Fruit fly (Drosophila melanogaster) whole organism, adult: ENCODE measurements around the gene armi.

Experiments
- CG11617 ChIP-seq: fragments of 200-800 bp; sonication (Bioruptor generic); optimal IDR thresholded peaks from 2 replicates; lab custom pipeline; 2017; ENCODE audit warnings: mild to moderate bottlenecking, missing biosample characterization, missing genetic modification reagents, missing genetic modification characterization
- CG12768 ChIP-seq: fragments of 200-800 bp; sonication (Bioruptor generic); optimal IDR thresholded peaks from 2 replicates; lab custom pipeline; 2017; ENCODE audit warnings: missing biosample characterization, missing genetic modification characterization, mild to moderate bottlenecking, moderate library complexity, missing genetic modification reagents
- CG14711 ChIP-seq: fragments of 200-800 bp; sonication (Bioruptor generic); optimal IDR thresholded peaks from 2 replicates; lab custom pipeline; 2018; ENCODE audit warnings: missing biosample characterization, mild to moderate bottlenecking, missing genetic modification characterization, moderate library complexity
- CG1620 ChIP-seq: fragments of 200-800 bp; sonication (Bioruptor generic); optimal IDR thresholded peaks from 2 replicates; lab custom pipeline; 2016; ENCODE audit warnings: missing biosample characterization, missing genetic modification characterization
- CG33017 ChIP-seq: fragments of 200-800 bp; sonication (Bioruptor generic); optimal IDR thresholded peaks from 2 replicates; lab custom pipeline; 2018; ENCODE audit warnings: missing biosample characterization, mild to moderate bottlenecking, missing genetic modification characterization, moderate library complexity
- CG5204 ChIP-seq: fragments of 200-800 bp; sonication (Bioruptor generic); optimal IDR thresholded peaks from 2 replicates; lab custom pipeline; 2016; ENCODE audit warnings: missing biosample characterization, missing genetic modification characterization
- CG7045 ChIP-seq: fragments of 200-800 bp; sonication (Bioruptor generic); optimal IDR thresholded peaks from 2 replicates; lab custom pipeline; 2017; ENCODE audit warnings: missing biosample characterization, mild to moderate bottlenecking, missing genetic modification characterization
- CG7101 ChIP-seq: fragments of 200-800 bp; sonication (Bioruptor generic); optimal IDR thresholded peaks from 2 replicates; lab custom pipeline; 2018; ENCODE audit warnings: missing biosample characterization, mild to moderate bottlenecking, missing genetic modification characterization, moderate library complexity
- Clk ChIP-seq: fragments of 200-800 bp; sonication (Bioruptor generic); optimal IDR thresholded peaks from 2 replicates; lab custom pipeline; 2017; ENCODE audit warnings: missing biosample characterization, missing genetic modification characterization
- Crg-1 ChIP-seq: fragments of 200-800 bp; sonication (Bioruptor generic); optimal IDR thresholded peaks from 2 replicates; lab custom pipeline; 2016; ENCODE audit warnings: missing biosample characterization, missing genetic modification characterization
- Hr96 ChIP-seq: fragments of 200-800 bp; sonication (Bioruptor generic); optimal IDR thresholded peaks from 2 replicates; lab custom pipeline; 2016; ENCODE audit warnings: missing biosample characterization, missing genetic modification characterization
- Mnt ChIP-seq: fragments of 200-800 bp; sonication (Bioruptor generic); optimal IDR thresholded peaks from 2 replicates; lab custom pipeline; 2016; ENCODE audit warnings: missing biosample characterization, mild to moderate bottlenecking, missing genetic modification characterization
- bab1 ChIP-seq: fragments of 200-800 bp; sonication (Bioruptor generic); optimal IDR thresholded peaks from 3 replicates; lab custom pipeline; 2019; ENCODE audit warnings: missing biosample characterization, mild to moderate bottlenecking, missing genetic modification characterization, moderate library complexity
- cic ChIP-seq: fragments of 200-800 bp; sonication (Bioruptor generic); optimal IDR thresholded peaks from 2 replicates; lab custom pipeline; 2017; ENCODE audit warnings: missing biosample characterization, mild to moderate bottlenecking, missing genetic modification characterization, moderate library complexity
- cnc ChIP-seq, 2 experiments: fragments of >200 bp; optimal IDR thresholded peaks; 2 replicates each; lab custom pipeline; 2017
- kay ChIP-seq: fragments of 200-800 bp; sonication (Bioruptor generic); peaks from one replicate; lab custom pipeline; 2016; ENCODE audit warnings: missing biosample characterization, missing genetic modification characterization, borderline replicate concordance
- ovo ChIP-seq: fragments of 200-800 bp; sonication (Bioruptor generic); optimal IDR thresholded peaks from 2 replicates; lab custom pipeline; 2016; ENCODE audit warnings: missing biosample characterization, missing genetic modification characterization
- pad ChIP-seq: fragments of 200-800 bp; sonication (Bioruptor generic); optimal IDR thresholded peaks from 3 replicates; lab custom pipeline; 2017; ENCODE audit warnings: missing biosample characterization, missing genetic modification characterization, mild to moderate bottlenecking, moderate library complexity, missing genetic modification reagents
- tj ChIP-seq: fragments of 200-800 bp; sonication (Bioruptor generic); optimal IDR thresholded peaks from 3 replicates; lab custom pipeline; 2017; ENCODE audit warnings: missing biosample characterization, mild to moderate bottlenecking, missing genetic modification characterization, moderate library complexity
- toe ChIP-seq: fragments of 200-800 bp; sonication (Bioruptor generic); optimal IDR thresholded peaks from 2 replicates; lab custom pipeline; 2016; ENCODE audit warnings: missing biosample characterization, missing genetic modification characterization

The armi gene

DNA sequence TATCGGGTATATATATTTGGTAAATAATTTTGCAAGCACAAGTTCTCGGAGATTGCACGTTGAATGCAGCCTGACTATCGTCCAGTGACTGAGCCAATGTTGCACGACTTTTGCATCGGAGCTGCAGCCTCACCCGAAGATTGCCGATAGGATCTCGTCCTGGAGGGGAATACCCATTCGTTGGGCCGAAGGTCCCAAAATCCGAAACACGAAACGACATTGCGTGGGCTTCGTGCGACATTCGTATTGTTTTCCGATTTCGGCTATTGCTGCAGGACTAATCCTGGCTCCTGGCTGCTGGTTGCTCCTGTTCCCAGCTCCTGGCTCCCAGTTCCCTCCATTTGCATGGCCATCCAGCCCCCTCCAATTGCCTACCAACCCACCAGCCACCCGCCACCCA is 36.3 kb upstream of the armi start, which contains the start of gene sty:
TSS of gene sty (minus strand) at position 90 of the 400 bp plus-strand sequence.
- TF ChIP-seq pad (GFP tag; lab: Kevin White, UChicago) (peak; percentile 86), CG12768 (GFP tag; lab: Kevin White, UChicago) (no peak), kay (GFP tag; lab: Kevin White, UChicago) (no peak)

DNA sequence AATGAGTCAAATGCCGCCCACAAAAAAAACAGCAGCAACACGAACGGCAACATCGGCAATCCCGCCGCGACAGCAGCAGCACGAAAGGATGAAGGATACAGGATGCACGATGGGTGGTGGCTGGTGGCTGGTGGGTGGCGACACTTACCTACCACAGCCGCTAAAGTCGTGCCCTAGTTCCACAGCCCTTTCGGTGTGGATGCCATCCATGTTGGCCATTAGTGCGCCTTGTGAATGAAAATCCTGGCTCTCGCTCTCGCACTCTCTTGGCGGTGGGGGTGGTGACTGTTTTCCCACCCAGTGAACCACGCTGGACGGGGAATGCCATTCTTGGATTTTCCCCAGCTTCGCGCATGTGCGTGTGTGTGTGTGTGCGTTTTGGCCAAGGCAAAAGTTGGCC is 34.1 kb upstream of the armi start:
- peak; percentile 41 for TF ChIP-seq pad (GFP tag; lab: Kevin White, UChicago)
- no peak for TF ChIP-seq Clk (GFP tag; lab: Kevin White, UChicago)
- no peak for TF ChIP-seq CG1620 (GFP tag; lab: Kevin White, UChicago)
- TF ChIP-seq Crg-1, result no peak
- no peak for TF ChIP-seq bab1
- no peak for TF ChIP-seq CG14711 (tag; lab: Kevin White, UChicago)

DNA sequence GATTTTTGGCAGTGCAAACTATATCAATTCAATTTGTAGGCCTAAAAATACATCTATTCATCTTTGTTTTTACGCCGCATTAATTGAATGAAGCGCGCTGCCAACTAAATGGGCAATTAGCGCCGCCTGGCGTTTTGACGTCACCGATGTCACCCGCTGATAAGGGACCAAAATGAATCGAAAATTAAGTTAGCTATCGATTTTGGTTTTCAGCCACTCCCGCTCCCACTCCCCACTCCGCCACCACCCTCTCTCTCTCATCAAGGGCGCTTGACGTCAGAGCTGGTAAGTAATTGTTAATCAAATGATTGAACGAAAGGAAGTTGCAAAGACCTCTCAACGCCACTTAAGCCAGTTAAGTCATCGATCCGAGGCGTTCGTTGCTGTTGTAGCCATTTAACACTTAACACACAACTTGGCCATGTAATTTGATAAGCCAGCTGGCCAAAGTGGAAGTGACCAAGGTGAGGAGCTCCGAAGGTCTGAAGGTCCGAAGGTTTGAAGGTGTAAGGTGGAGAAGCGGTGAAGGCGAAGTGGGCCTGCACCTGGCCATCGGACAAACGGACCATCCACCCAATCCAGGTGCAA is 30.0 kb upstream of the armi start:
- TF ChIP-seq CG5204 (GFP tag; lab: Kevin White, UChicago) (no peak), CG7045 (GFP tag; lab: Kevin White, UChicago) (no peak), cic (peak; percentile 60), CG14711 (tag; lab: Kevin White, UChicago) (no peak), CG12768 (GFP tag; lab: Kevin White, UChicago) (peak; percentile 21)

DNA sequence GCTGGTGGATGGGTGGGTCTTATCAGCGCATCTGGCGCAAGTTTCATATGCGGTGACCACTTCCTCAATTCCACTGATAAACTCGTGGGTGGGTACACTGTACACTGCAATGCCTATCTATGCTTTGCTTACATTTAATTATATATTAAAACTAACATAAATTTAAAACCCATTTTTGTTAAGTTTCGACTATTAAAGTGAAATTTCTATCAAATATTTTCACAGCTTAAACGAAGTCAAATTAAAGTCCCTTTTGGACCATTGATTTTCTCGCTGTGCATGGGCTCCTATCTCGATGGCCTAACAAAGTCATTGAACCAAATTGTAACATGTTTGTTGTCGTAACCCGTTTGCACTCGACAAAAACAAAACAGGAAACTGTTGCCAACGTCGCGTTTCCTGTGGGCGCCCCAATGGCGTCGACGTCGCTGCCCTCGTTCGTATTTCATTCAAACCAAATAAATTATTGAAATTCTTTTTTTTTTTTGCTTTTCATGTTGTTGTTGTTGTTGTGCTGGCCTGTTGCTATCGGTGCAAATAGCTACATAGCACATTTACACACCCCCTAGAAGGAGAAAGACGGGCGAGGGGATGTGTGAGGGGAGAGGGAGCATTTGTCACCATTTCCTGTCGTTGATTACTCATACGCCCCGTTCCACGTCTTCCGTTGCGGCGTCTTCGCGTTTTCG is 28.3 kb upstream of the armi start:
- TF ChIP-seq cic, result peak; percentile 41
- TF ChIP-seq CG12768 (GFP tag; lab: Kevin White, UChicago), result peak; percentile 43
- TF ChIP-seq CG7101 (tag; lab: Kevin White, UChicago), result peak; percentile 82
- TF ChIP-seq pad (GFP tag; lab: Kevin White, UChicago), result peak; percentile 45
- no peak for TF ChIP-seq bab1
- peak; percentile 69 for TF ChIP-seq CG7045 (GFP tag; lab: Kevin White, UChicago)
- peak; percentile 89 for TF ChIP-seq kay (GFP tag; lab: Kevin White, UChicago)
- TF ChIP-seq toe (GFP tag; lab: Kevin White, UChicago), result peak; percentile 21
- no peak for TF ChIP-seq cnc (optimal IDR thresholded peaks at IDR 0.05; lab: Kevin White, UChicago)
- TF ChIP-seq CG1620 (GFP tag; lab: Kevin White, UChicago), result no peak
- TF ChIP-seq tj (GFP tag; lab: Kevin White, UChicago), result peak; percentile 35
- peak; percentile 69 for TF ChIP-seq CG14711 (tag; lab: Kevin White, UChicago)
- TF ChIP-seq CG11617 (GFP tag; lab: Kevin White, UChicago), result peak; percentile 59
- TF ChIP-seq CG5204 (GFP tag; lab: Kevin White, UChicago), result peak; percentile 60
- no peak for TF ChIP-seq ovo (GFP tag; lab: Kevin White, UChicago)
- TF ChIP-seq CG33017 (tag; lab: Kevin White, UChicago), result peak; percentile 66
- no peak for TF ChIP-seq Crg-1
- no peak for TF ChIP-seq Clk (GFP tag; lab: Kevin White, UChicago)
- TF ChIP-seq Hr96 (GFP tag; lab: Kevin White, UChicago), result peak; percentile 22
- peak; percentile 39 for TF ChIP-seq Mnt (GFP tag; lab: Kevin White, UChicago)

DNA sequence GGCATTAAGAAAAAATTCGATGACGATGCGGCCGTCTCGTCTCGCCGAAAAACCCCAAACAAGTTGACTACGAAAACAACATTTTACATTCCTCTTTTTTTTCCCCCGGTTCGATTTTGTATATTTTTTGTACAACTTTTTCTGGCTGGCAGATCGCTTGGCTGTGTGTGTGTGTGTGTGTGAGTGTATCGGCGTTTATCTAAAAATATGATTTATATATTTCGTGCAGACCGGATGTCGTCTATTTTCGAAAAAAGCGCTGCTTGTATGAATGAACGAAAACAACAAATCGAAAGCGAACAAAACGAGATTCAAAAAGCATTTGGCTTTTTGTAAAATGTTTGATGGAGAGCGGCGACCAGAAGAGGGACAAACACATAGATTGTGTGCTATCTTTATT is 27.2 kb upstream of the armi start:
- TF ChIP-seq Clk (GFP tag; lab: Kevin White, UChicago) (no peak), ovo (GFP tag; lab: Kevin White, UChicago) (no peak), kay (GFP tag; lab: Kevin White, UChicago) (no peak), Mnt (GFP tag; lab: Kevin White, UChicago) (no peak), tj (GFP tag; lab: Kevin White, UChicago) (no peak), CG14711 (tag; lab: Kevin White, UChicago) (no peak), CG1620 (GFP tag; lab: Kevin White, UChicago) (no peak), CG5204 (GFP tag; lab: Kevin White, UChicago) (no peak), Hr96 (GFP tag; lab: Kevin White, UChicago) (no peak), toe (GFP tag; lab: Kevin White, UChicago) (no peak), CG33017 (tag; lab: Kevin White, UChicago) (no peak), Crg-1 (no peak), pad (GFP tag; lab: Kevin White, UChicago) (no peak), cic (no peak), CG12768 (GFP tag; lab: Kevin White, UChicago) (no peak), CG11617 (GFP tag; lab: Kevin White, UChicago) (no peak)

DNA sequence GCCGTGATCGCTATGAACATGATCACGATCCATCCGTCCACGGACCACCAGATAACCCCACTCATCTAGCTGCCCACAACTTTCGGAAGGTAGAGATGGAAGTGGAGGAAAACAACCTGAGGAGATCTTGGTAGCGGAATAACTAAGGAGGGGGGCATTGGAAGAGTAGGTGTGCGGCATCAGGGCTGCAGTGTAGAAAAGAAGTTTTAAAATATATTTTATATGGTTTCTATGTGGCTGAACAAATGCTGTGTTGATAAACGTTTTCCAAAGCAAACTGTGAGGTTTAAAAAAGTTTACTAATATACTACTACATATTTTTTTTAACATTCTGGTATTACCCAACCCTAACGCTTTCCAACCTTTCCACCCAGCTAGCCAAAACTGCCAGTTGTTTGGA is 26.2 kb upstream of the armi start:
- no peak for TF ChIP-seq cic
- TF ChIP-seq ovo (GFP tag; lab: Kevin White, UChicago), result no peak
- TF ChIP-seq CG11617 (GFP tag; lab: Kevin White, UChicago), result no peak
- no peak for TF ChIP-seq Hr96 (GFP tag; lab: Kevin White, UChicago)
- no peak for TF ChIP-seq Mnt (GFP tag; lab: Kevin White, UChicago)
- no peak for TF ChIP-seq CG7045 (GFP tag; lab: Kevin White, UChicago)
